Worm (Caenorhabditis elegans) whole organism, L4/young adult: ENCODE results near the gene Y37E11AL.2.

Experiments used
- W03F9.2 ChIP-seq: fragments of 150-350 bp; optimal IDR thresholded peaks from 2 replicates; lab custom pipeline; 2014; ENCODE audit warnings: missing biosample characterization, missing genetic modification characterization
- dao-5 ChIP-seq: sonication (generic microtip); optimal IDR thresholded peaks from 2 replicates; lab custom pipeline; 2016; ENCODE audit warnings: missing genotype, missing genetic modification characterization, moderate library complexity, missing compliant biosample characterization
- him-1 ChIP-seq: sonication (generic microtip); optimal IDR thresholded peaks from 2 replicates; lab custom pipeline; 2016; ENCODE audit warnings: missing genotype, missing genetic modification reagents, missing genetic modification characterization, missing compliant biosample characterization

The Y37E11AL.2 gene

DNA sequence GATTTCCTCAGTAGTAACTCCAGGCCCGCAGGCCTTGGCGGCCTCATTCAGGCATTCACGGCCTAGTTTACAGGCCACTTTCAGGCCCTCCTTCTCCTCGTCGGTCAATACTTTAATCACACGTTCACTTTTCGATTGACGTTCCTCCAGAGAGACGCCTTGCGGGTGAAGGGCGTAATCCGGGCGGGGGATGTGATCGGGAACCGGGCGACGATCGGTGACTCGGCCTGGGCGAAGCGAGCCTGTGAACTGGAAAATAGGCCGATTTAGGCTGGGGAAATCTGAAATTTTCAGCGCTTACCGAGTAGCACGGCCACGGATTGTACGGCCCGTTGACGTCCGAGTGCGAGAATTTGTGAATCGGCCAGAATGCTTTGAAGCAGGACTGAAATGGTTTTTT, 12.0 kb upstream of the Y37E11AL.2 start:
- TF ChIP-seq W03F9.2 (tag; lab: Kevin White, UChicago) (no peak), dao-5 (no peak), him-1 (tag; lab: Kevin White, UChicago) (no peak)

DNA sequence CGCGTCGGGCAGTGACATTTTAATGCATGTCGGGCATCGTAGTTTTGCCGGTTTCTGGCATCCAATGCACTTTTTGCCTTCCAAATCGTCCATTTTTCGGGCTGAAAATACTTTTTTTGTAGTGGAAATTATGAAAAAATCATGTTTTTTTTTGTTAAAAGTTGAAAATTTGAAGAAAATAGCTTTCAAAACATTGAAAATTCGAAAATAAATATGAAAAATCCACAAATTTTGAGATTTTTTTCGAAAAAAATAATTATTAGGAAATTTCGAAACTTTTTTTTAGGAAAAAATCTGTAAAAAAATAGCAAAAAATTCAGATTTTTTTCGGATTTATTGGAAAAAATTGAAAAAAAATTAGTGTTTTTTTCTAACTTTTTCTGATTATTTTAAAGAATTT, 11.5 kb upstream of the Y37E11AL.2 start, which contains the start of gene map-1:
Gene map-1 (minus strand): TSS at position 101 of the 400 bp plus-strand sequence.
- TF ChIP-seq W03F9.2 (tag; lab: Kevin White, UChicago) (no peak), him-1 (tag; lab: Kevin White, UChicago) (no peak), dao-5 (no peak)

DNA sequence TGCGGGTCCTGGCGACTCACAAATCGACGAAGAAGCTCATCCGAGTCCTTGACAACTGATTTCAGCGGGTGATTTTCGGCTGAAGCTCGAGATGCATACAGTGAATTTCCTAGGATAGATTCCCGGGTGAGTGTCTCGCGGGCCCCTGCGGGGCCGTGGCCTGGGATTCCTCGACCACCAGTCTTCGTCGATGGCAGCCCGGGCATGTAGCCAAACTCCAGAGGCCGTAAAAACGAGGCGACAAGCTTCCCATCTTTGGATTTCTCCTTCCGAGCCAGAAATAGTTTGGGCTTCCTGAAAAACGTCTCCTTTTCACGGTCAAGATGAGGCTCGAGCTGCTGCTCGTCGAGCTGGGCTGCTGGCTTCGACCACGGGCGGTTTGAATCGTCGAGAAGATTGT, 10.3 kb upstream of the Y37E11AL.2 start:
- TF ChIP-seq dao-5 (no peak), him-1 (tag; lab: Kevin White, UChicago) (no peak), W03F9.2 (tag; lab: Kevin White, UChicago) (no peak)

DNA sequence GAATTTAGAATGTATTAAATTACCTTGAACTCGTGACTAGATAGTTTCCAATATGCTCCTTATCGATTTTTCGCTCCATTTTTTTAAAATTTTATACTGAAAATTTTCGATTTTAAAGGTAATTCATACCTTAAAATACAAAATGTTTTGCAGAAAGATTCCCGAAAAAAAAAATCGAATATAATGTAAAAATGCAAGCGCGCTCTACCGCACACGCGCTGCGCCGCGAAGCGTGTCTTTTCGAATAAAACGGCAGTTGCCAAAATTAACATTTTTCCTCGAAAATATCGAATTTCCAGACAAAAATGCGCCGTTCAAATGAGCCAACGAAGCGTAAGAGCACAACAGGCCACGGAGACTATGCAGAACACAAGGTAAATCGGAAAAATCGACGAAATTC, 3.7 kb upstream of the Y37E11AL.2 start, which contains the start of the genes taf-6.2 and Y37E11AL.3:
Gene taf-6.2 (minus strand): TSS at position 96 of the 400 bp plus-strand sequence.
Gene Y37E11AL.3 (plus strand): TSS at position 298 of the 400 bp plus-strand sequence.
- no peak for TF ChIP-seq him-1 (tag; lab: Kevin White, UChicago)
- TF ChIP-seq dao-5: no peak
- TF ChIP-seq W03F9.2 (tag; lab: Kevin White, UChicago): no peak

DNA sequence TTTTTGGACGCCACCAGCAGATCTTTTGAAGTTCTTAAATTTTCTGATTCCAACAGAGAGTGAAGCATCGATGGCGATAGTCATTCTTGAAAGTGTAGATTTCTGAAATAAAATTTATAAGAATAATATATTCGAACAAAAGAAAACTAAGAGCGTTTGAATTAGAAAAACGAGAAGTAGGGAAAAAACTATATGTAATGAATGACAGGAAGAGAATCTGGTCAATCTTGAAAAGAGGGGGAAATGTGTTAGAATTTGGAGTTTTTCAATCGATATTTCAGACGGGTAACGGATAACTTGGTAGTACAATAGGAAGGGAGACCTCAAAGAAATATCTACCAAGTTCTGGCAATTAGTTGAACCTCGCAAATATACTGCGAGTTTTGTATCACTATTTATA, 2.3 kb downstream of the Y37E11AL.2 start, which contains the start of gene Y37E11AL.9:
Gene Y37E11AL.9 (minus strand): TSS at position 101 of the 400 bp plus-strand sequence.
- TF ChIP-seq him-1 (tag; lab: Kevin White, UChicago) (no peak), dao-5 (no peak), W03F9.2 (tag; lab: Kevin White, UChicago) (no peak)

DNA sequence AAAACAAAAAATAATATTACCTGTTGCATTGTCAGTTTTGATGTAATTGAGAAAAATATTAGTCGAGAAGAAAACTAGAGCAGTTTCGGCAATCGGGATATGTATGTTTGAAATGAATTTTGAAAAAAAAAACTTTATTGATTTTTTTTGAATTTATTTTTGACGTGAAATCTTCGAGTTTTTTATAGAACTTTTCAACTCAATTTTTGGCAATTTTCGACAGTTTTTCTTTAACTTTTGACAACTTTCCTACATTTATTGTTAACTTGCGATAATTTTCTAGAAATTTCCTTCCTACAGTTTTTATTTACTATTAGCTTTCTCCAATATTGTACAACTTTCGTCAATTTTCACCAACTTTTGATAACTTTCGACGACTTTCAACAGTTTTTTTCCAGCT, 3.6 kb downstream of the Y37E11AL.2 start, which contains the start of gene Y37E11AL.12:
Gene Y37E11AL.12 (minus strand): TSS at position 101 of the 400 bp plus-strand sequence.
- TF ChIP-seq him-1 (tag; lab: Kevin White, UChicago) (no peak), W03F9.2 (tag; lab: Kevin White, UChicago) (no peak), dao-5 (no peak)

DNA sequence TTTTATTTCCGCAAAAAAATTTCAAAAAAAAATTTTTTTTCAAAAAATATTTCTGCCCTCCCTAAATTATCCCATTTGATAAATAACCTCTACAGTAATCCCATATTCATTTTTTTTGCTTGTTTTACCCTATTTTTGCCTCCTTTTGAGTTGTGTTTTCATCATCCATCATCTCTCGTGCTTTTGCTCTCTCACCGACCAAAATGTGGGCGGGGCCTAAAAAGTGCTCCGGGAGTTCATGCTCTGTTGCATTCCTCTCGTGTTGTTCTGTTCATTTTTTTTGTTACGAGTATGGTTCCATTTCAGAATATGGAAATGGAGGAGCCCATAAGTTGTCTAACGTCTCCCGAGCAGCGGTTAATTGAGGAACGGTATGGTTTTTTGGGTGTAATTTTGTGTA, 10.9 kb downstream of the Y37E11AL.2 start, which contains the start of gene Y37E11AL.1:
Gene Y37E11AL.1 (plus strand): TSS at position 301 of the 400 bp plus-strand sequence.
- TF ChIP-seq W03F9.2 (tag; lab: Kevin White, UChicago) (no peak), dao-5 (no peak), him-1 (tag; lab: Kevin White, UChicago) (no peak)

DNA sequence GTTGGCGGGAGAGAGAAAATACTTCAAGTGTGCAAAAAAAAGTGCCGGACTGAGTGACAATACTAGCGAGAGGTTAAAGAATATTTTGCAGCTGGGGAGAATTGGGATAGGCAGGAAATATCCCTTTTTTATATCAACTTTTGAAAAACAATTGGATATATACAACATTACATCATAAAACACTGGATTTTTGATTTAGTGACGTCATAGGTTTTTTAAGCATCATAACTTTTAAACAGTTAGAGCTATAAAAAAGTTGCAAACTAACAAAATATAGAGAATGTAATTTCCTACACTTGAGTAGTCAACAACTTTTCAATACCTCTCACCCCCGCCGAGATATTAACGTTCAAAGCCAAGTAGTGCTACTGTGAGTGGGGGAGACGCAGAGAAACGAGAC, 12.4 kb downstream of the Y37E11AL.2 start:
- no peak for TF ChIP-seq dao-5
- no peak for TF ChIP-seq him-1 (tag; lab: Kevin White, UChicago)
- TF ChIP-seq W03F9.2 (tag; lab: Kevin White, UChicago): no peak

DNA sequence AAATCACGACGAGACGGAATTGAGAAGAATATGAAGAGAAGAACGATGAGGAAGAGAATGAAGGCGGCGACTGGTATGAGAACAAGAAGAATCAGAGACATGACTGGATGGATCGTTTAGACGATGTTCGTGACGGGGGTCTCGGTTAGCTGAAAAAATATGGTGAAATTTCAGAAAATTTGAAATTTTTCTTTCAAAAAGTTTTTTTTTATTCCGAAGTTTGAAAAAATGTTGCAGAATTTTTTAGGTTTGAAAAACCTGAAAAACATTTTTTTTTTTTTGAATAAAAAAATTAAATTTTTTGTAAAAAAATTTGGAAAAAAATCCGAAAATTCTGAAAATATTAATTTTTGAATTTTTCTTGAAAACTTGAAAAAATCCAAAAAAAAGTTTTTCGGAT, 20.8 kb downstream of the Y37E11AL.2 start, which contains the start of gene Y37E11AM.3:
Gene Y37E11AM.3 (minus strand): TSS at position 101 of the 400 bp plus-strand sequence.
- no peak for TF ChIP-seq W03F9.2 (tag; lab: Kevin White, UChicago)
- TF ChIP-seq dao-5: no peak
- TF ChIP-seq him-1 (tag; lab: Kevin White, UChicago): no peak

DNA sequence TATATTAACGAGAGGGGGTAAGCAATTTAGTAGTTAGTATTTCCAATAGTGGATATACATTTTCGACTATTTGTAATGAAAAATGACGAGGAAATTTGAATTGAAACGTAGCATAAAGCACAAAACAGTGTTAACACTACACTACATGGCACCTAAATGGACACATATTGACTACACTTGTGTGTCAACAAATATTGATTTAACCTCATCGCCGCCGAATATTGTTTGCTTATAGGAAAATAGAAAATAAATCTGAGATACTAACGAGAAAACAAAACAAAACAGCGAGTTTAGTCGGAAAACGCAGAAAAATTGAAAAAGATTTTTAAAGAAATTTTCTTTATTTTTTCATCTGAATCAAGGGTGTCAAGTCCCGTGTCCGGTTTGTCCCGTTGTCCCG, 22.3 kb downstream of the Y37E11AL.2 start:
- TF ChIP-seq dao-5: no peak
- no peak for TF ChIP-seq W03F9.2 (tag; lab: Kevin White, UChicago)
- TF ChIP-seq him-1 (tag; lab: Kevin White, UChicago): no peak

DNA sequence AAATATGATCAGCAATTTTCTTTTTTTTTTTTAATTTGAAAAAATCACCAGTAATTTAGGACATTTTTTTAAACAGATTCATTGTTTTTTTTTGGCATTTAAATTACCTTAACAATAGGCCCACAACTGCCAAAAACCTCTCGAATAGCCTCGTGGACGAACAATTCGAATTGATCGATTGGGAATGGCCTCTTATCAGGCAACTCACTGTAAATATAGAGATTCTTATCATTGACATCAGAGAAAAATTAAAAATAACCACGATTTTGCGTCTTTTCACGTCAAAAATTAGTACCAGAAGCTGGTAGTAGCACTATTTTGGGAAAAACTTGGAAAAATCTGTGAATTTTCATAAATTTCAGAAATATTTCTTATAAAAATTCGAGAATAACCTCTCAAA, 23.7 kb downstream of the Y37E11AL.2 start:
- TF ChIP-seq W03F9.2 (tag; lab: Kevin White, UChicago) (no peak), him-1 (tag; lab: Kevin White, UChicago) (no peak), dao-5 (no peak)

DNA sequence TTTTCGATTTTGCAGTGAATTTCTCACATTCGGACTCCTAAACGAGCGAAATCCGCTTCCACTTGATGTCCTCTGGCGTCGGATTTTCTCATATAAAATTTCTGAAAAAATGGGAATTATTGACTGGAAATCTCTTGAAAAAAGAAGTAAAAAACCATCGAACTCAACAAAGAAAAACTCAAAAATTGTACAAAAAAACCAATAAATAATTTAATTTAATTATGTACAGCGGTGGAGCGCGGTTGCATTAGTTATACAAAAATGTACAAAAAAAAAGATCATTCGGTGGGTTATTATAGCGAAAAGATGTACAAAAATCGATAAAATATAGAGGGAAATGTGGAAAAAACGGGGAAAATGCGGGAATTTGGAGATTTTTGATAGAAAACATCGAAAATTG, 24.4 kb downstream of the Y37E11AL.2 start, which contains the start of gene Y37E11AM.4:
Gene Y37E11AM.4 (minus strand): TSS at position 101 of the 400 bp plus-strand sequence.
- TF ChIP-seq him-1 (tag; lab: Kevin White, UChicago): no peak
- TF ChIP-seq W03F9.2 (tag; lab: Kevin White, UChicago): no peak
- no peak for TF ChIP-seq dao-5

DNA sequence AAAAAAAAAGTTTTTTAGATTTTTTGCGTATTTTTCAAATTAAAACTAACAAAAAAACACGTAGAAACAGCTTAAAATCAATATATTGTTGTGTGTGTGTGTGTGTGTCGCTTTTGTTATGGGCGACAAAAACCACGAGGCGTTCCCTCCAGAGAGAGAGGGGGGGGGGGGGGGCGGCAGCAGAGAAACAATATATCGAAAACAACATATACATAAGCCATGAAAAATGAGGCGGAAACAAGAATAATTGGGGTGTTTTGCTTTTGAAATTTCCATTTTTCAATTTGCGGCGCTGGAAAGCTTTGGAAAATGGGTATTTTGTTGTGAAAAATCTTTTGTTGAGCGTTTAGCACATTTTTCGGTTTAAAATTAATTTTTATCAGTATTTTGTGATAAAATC, 27.1 kb downstream of the Y37E11AL.2 start, which contains the start of gene Y37E11AM.2:
Gene Y37E11AM.2 (minus strand): TSS at position 101 of the 400 bp plus-strand sequence.
- no peak for TF ChIP-seq him-1 (tag; lab: Kevin White, UChicago)

DNA sequence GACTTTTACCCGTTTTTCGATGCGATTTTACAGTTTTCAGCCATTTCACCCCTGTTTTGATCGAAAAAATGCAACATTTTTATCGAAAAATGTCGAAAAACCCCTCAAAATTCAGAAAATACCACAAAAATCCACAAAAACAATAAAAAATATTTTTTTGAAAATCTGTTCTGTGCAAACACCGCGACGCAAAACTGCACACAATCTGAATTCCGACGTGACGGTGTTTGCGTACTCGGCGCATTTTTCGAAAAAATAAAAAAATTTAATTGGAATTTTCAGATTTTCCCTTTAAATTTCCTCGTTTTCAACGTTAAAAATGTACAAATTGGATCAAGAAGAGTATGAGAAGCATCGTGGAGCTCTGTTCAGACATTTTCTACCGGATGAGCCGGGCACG, 27.5 kb downstream of the Y37E11AL.2 start, which contains the start of gene smgl-2:
Gene smgl-2 (plus strand): TSS at position 320 of the 400 bp plus-strand sequence.
- TF ChIP-seq dao-5: no peak
- TF ChIP-seq him-1 (tag; lab: Kevin White, UChicago): no peak
- peak; percentile 83 for TF ChIP-seq W03F9.2 (tag; lab: Kevin White, UChicago)

DNA sequence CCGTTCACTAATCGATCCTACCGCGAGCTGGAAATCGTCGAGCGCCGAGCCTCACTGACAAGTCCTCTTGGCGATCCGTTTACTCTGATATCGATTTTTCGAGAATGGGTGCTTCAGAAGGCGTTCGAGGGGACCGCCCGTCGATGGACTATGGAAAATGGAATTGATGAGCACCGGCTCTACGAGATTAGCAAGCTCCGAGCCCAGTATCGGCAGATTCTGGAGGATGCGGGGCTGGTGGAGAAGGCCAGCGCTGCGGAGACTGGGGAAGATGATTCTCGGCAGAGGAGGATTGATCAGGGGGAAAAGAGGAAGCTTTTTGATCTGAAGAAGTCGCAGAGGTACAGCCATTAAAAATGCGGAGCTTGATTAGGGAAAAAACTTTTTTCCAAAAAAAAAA, 33.1 kb downstream of the Y37E11AL.2 start:
- TF ChIP-seq dao-5: no peak
- TF ChIP-seq him-1 (tag; lab: Kevin White, UChicago): no peak
- no peak for TF ChIP-seq W03F9.2 (tag; lab: Kevin White, UChicago)
